Fruit fly (Drosophila melanogaster) whole organism, embryonic: Measurements from ENCODE around the gene HP1b.

ENCODE experiments used
- Antp ChIP-seq: fragments of 200-800 bp; sonication (Bioruptor generic); optimal IDR thresholded peaks from 3 replicates; lab custom pipeline; 2016; ENCODE audit warnings: missing biosample characterization, missing genetic modification characterization
- CG10267 ChIP-seq: fragments of 200-800 bp; sonication (Bioruptor generic); optimal IDR thresholded peaks from 2 replicates; lab custom pipeline; 2018; ENCODE audit warnings: missing biosample characterization, mild to moderate bottlenecking, missing genetic modification characterization, moderate library complexity
- CG10543 ChIP-seq: fragments of 200-800 bp; sonication (Bioruptor generic); optimal IDR thresholded peaks from 3 replicates; lab custom pipeline; 2017; ENCODE audit warnings: missing biosample characterization, mild to moderate bottlenecking, missing genetic modification characterization, moderate library complexity
- CG11398 ChIP-seq: fragments of 200-800 bp; sonication (Bioruptor generic); optimal IDR thresholded peaks from 2 replicates; lab custom pipeline; 2016; ENCODE audit warnings: missing biosample characterization, missing genetic modification characterization
- CG11723 ChIP-seq: fragments of 200-800 bp; sonication (Bioruptor generic); optimal IDR thresholded peaks from 2 replicates; lab custom pipeline; 2017; ENCODE audit warnings: missing biosample characterization, mild to moderate bottlenecking, missing genetic modification characterization
- CG12155 ChIP-seq: fragments of 200-800 bp; sonication (Bioruptor generic); optimal IDR thresholded peaks from 3 replicates; lab custom pipeline; 2016; ENCODE audit warnings: missing biosample characterization, missing genetic modification characterization
- CG12659 ChIP-seq: fragments of 200-800 bp; sonication (Bioruptor generic); optimal IDR thresholded peaks from 3 replicates; lab custom pipeline; 2017; ENCODE audit warnings: mild to moderate bottlenecking, missing biosample characterization, missing genetic modification reagents, missing genetic modification characterization
- CG15011 ChIP-seq: fragments of 200-800 bp; sonication (Bioruptor generic); optimal IDR thresholded peaks from 3 replicates; lab custom pipeline; 2018; ENCODE audit warnings: missing biosample characterization, mild to moderate bottlenecking, missing genetic modification characterization
- CG17385 ChIP-seq: fragments of 200-800 bp; sonication (Bioruptor generic); optimal IDR thresholded peaks from 3 replicates; lab custom pipeline; 2018; ENCODE audit warnings: missing biosample characterization, mild to moderate bottlenecking, missing genetic modification characterization
- CG2120 ChIP-seq: fragments of 200-800 bp; sonication (Bioruptor generic); optimal IDR thresholded peaks from 3 replicates; lab custom pipeline; 2016; ENCODE audit warnings: missing biosample characterization, missing genetic modification characterization
- CG2875 ChIP-seq: fragments of 200-800 bp; sonication (Bioruptor generic); optimal IDR thresholded peaks from 2 replicates; lab custom pipeline; 2017; ENCODE audit warnings: missing biosample characterization, mild to moderate bottlenecking, missing genetic modification characterization, missing genetic modification reagents
- CG3163 ChIP-seq: fragments of 200-800 bp; sonication (Bioruptor generic); optimal IDR thresholded peaks from 3 replicates; lab custom pipeline; 2016; ENCODE audit warnings: missing biosample characterization, missing genetic modification characterization
- CG3995 ChIP-seq: fragments of 200-800 bp; sonication (Bioruptor generic); optimal IDR thresholded peaks from 3 replicates; lab custom pipeline; 2016; ENCODE audit warnings: missing biosample characterization, missing genetic modification characterization
- CG6683 ChIP-seq: fragments of 200-800 bp; sonication (Bioruptor generic); optimal IDR thresholded peaks from 2 replicates; lab custom pipeline; 2017; ENCODE audit warnings: missing biosample characterization, mild to moderate bottlenecking, missing genetic modification characterization, missing genetic modification reagents
- CG7357 ChIP-seq: fragments of 200-800 bp; sonication (Bioruptor generic); IDR thresholded peaks from 3 replicates; pipeline ENCODE4 v1.3.6; 2022; ENCODE audit warnings: missing biosample characterization, missing genetic modification characterization
- CG7839 ChIP-seq: fragments of 200-800 bp; sonication (Bioruptor generic); optimal IDR thresholded peaks from 3 replicates; lab custom pipeline; 2018; ENCODE audit warnings: missing biosample characterization, mild to moderate bottlenecking, missing genetic modification characterization, moderate library complexity
- CG7963 ChIP-seq: fragments of 200-800 bp; sonication (Bioruptor generic); IDR thresholded peaks from 3 replicates; pipeline ENCODE4 v1.3.6; 2022; ENCODE audit warnings: missing biosample characterization, missing genetic modification characterization; ENCODE audit not compliant: partially characterized antibody
- CG9817 ChIP-seq: fragments of 200-800 bp; sonication (Bioruptor generic); optimal IDR thresholded peaks from 2 replicates; lab custom pipeline; 2018; ENCODE audit warnings: missing biosample characterization, mild to moderate bottlenecking, missing genetic modification characterization, moderate library complexity
- CkIIα-i1 ChIP-seq: fragments of 200-800 bp; sonication (Bioruptor generic); IDR thresholded peaks from 2 replicates; pipeline ENCODE4 v1.3.6; 2022; ENCODE audit warnings: missing biosample characterization, missing genetic modification characterization
- D ChIP-seq, 2 experiments: fragments of 200-800 bp in 1 of 2; fragments of >200 bp in 1 of 2; sonication (Bioruptor generic) in 1 of 2; optimal IDR thresholded peaks; 2 replicates in 1 of 2; 3 replicates in 1 of 2; lab custom pipeline; 2017; ENCODE audit warnings: mild to moderate bottlenecking in 1 of 2, missing biosample characterization in 1 of 2, missing genetic modification characterization in 1 of 2, missing genetic modification reagents in 1 of 2
- Dad ChIP-seq: fragments of 200-800 bp; sonication (Bioruptor generic); optimal IDR thresholded peaks from 3 replicates; lab custom pipeline; 2016; ENCODE audit warnings: missing biosample characterization, missing genetic modification characterization
- Dfd ChIP-seq, 2 experiments: fragments of >200 bp; optimal IDR thresholded peaks; 2 replicates each; lab custom pipeline; 2017; ENCODE audit warnings: missing biosample characterization in 2 of 2, missing genetic modification characterization in 2 of 2
- Drgx ChIP-seq: fragments of 200-800 bp; sonication (Bioruptor generic); IDR thresholded peaks from 2 replicates; pipeline ENCODE4 v1.3.6; 2022; ENCODE audit warnings: missing biosample characterization, missing genetic modification characterization
- Eip74EF ChIP-seq, 2 experiments: fragments of 200-800 bp in 1 of 2; fragments of >200 bp in 1 of 2; sonication (Bioruptor generic) in 1 of 2; optimal IDR thresholded peaks; 2 replicates each; lab custom pipeline; 2017 to 2019; ENCODE audit warnings: missing biosample characterization in 2 of 2, missing genetic modification characterization in 2 of 2, mild to moderate bottlenecking in 1 of 2, moderate library complexity in 1 of 2
- Lhr ChIP-seq: fragments of 200-800 bp; sonication (Bioruptor generic); optimal IDR thresholded peaks from 3 replicates; lab custom pipeline; 2017; ENCODE audit warnings: mild to moderate bottlenecking, missing biosample characterization, missing genetic modification reagents, missing genetic modification characterization
- MESR4 ChIP-seq: fragments of 200-800 bp; sonication (Bioruptor generic); optimal IDR thresholded peaks from 2 replicates; lab custom pipeline; 2018; ENCODE audit warnings: missing biosample characterization, mild to moderate bottlenecking, missing genetic modification characterization, moderate library complexity
- Meics ChIP-seq: fragments of 200-800 bp; sonication (Bioruptor generic); optimal IDR thresholded peaks from 2 replicates; lab custom pipeline; 2017; ENCODE audit warnings: missing biosample characterization, mild to moderate bottlenecking, missing genetic modification characterization
- Mes4 ChIP-seq: fragments of 200-800 bp; sonication (Bioruptor generic); optimal IDR thresholded peaks from 2 replicates; lab custom pipeline; 2016; ENCODE audit warnings: missing biosample characterization, missing genetic modification characterization
- Oaz ChIP-seq: fragments of 200-800 bp; sonication (Bioruptor generic); IDR thresholded peaks from 2 replicates; pipeline ENCODE4 v1.3.6; 2022; ENCODE audit warnings: missing biosample characterization, missing genetic modification characterization
- Trl ChIP-seq, 3 experiments: fragments of >200 bp in 2 of 3; fragments of 200-800 bp in 1 of 3; sonication (Bioruptor generic) in 1 of 3; optimal IDR thresholded peaks; 2 replicates in 1 of 3; 3 replicates in 2 of 3; lab custom pipeline; 2016 to 2017; ENCODE audit warnings: missing biosample characterization in 1 of 3, missing genetic modification characterization in 1 of 3
- Usf ChIP-seq: fragments of 200-800 bp; sonication (Bioruptor generic); optimal IDR thresholded peaks from 2 replicates; lab custom pipeline; 2017; ENCODE audit warnings: missing genotype, missing biosample characterization, missing genetic modification characterization
- bab2 ChIP-seq: fragments of 200-800 bp; sonication (Bioruptor generic); optimal IDR thresholded peaks from 2 replicates; lab custom pipeline; 2016; ENCODE audit warnings: missing biosample characterization, missing genetic modification characterization
- bcd ChIP-seq: fragments of 200-800 bp; sonication (Bioruptor generic); optimal IDR thresholded peaks from 2 replicates; lab custom pipeline; 2017; ENCODE audit warnings: missing biosample characterization, mild to moderate bottlenecking, missing genetic modification characterization
- btn ChIP-seq: fragments of 200-800 bp; sonication (Bioruptor generic); optimal IDR thresholded peaks from 2 replicates; lab custom pipeline; 2016; ENCODE audit warnings: missing biosample characterization, missing genetic modification characterization
- fu2 ChIP-seq: fragments of 200-800 bp; sonication (Bioruptor generic); optimal IDR thresholded peaks from 2 replicates; lab custom pipeline; 2016; ENCODE audit warnings: missing biosample characterization, missing genetic modification characterization
- gcm2 ChIP-seq: fragments of 200-800 bp; sonication (Bioruptor generic); optimal IDR thresholded peaks from 2 replicates; lab custom pipeline; 2016; ENCODE audit warnings: missing biosample characterization, missing genetic modification characterization
- jigr1 ChIP-seq: fragments of 200-800 bp; sonication (Bioruptor generic); IDR thresholded peaks from 3 replicates; pipeline ENCODE4 v1.3.6; 2022; ENCODE audit warnings: missing biosample characterization, missing genetic modification characterization
- lov ChIP-seq, 2 experiments: fragments of 200-800 bp in 1 of 2; fragments of >200 bp in 1 of 2; sonication (Bioruptor generic) in 1 of 2; IDR thresholded peaks in 1 of 2; optimal IDR thresholded peaks in 1 of 2; 2 replicates in 1 of 2; 3 replicates in 1 of 2; pipeline versions ENCODE4 v1.3.6 to Lab custom; 2017 to 2022; ENCODE audit warnings: missing biosample characterization in 1 of 2, missing genetic modification characterization in 1 of 2
- nom ChIP-seq: fragments of 200-800 bp; sonication (Bioruptor generic); optimal IDR thresholded peaks from 2 replicates; lab custom pipeline; 2017; ENCODE audit warnings: missing biosample characterization, missing genetic modification characterization, mild to moderate bottlenecking, moderate library complexity, missing genetic modification reagents
- odd ChIP-seq: fragments of 200-800 bp; sonication (Bioruptor generic); optimal IDR thresholded peaks from 2 replicates; lab custom pipeline; 2017; ENCODE audit warnings: missing biosample characterization, mild to moderate bottlenecking, missing genetic modification characterization
- pan ChIP-seq, 4 experiments: fragments of >200 bp in 3 of 4; fragments of 200-800 bp in 1 of 4; sonication (Bioruptor generic) in 1 of 4; optimal IDR thresholded peaks in 3 of 4; IDR thresholded peaks in 1 of 4; 2 replicates each; pipeline versions ENCODE4 v1.3.6 to Lab custom; 2017 to 2022; ENCODE audit warnings: missing biosample characterization in 2 of 4, missing genetic modification characterization in 2 of 4, mixed read lengths in 1 of 4
- repo ChIP-seq: fragments of 200-800 bp; sonication (Bioruptor generic); optimal IDR thresholded peaks from 2 replicates; lab custom pipeline; 2016; ENCODE audit warnings: missing biosample characterization, missing genetic modification characterization
- shn ChIP-seq: fragments of 200-800 bp; sonication (Bioruptor generic); optimal IDR thresholded peaks from 3 replicates; lab custom pipeline; 2016; ENCODE audit warnings: missing biosample characterization, missing genetic modification characterization
- sna ChIP-seq: fragments of 200-800 bp; sonication (Bioruptor generic); IDR thresholded peaks from 2 replicates; pipeline ENCODE4 v1.3.6; 2022; ENCODE audit warnings: missing biosample characterization, missing genetic modification characterization; ENCODE audit not compliant: partially characterized antibody
- sqz ChIP-seq: fragments of 200-800 bp; sonication (Bioruptor generic); optimal IDR thresholded peaks from 3 replicates; lab custom pipeline; 2018; ENCODE audit warnings: missing biosample characterization, mild to moderate bottlenecking, missing genetic modification characterization
- sr ChIP-seq: fragments of 200-800 bp; sonication (Bioruptor generic); IDR thresholded peaks from 3 replicates; pipeline ENCODE4 v1.3.6; 2022; ENCODE audit warnings: missing biosample characterization, missing genetic modification characterization
- ssp ChIP-seq: fragments of 200-800 bp; sonication (Bioruptor generic); IDR thresholded peaks from 2 replicates; pipeline ENCODE4 v1.3.6; 2022; ENCODE audit warnings: missing biosample characterization, missing genetic modification characterization
- usp ChIP-seq: fragments of >200 bp; optimal IDR thresholded peaks from 2 replicates; lab custom pipeline; 2017; ENCODE audit warnings: missing biosample characterization, missing genetic modification characterization

HP1b gene

DNA sequence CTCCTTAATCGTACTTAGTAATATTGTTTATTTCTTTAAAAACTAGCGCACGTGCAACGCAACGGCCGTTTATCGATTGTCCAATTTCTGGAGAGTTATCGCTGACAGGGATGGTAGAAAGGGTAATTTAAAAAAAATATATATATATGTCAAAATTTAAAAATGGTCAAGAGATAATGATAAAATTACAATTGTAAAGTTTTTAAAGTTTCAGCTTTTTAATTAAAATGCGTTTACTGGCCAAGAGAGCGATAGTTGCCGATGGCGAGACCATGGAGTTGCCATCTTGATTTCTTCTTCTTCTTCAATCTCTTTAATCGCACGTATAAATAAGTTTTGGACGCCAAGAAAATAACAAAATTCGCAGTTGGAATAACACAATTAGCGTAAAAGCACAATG, at the start of gene HP1b, which contains the start of gene CG7246 (continued):
- TF ChIP-seq CG2875, result no peak
- TF ChIP-seq CG3995 (GFP tag; lab: Kevin White, UChicago), result no peak
- peak; percentile 8; the same call in 1 of the 2 replicates for TF ChIP-seq Oaz
- TF ChIP-seq Usf (GFP tag; lab: Kevin White, UChicago), result no peak
- peak; percentile 45 for TF ChIP-seq bab2 (GFP tag; lab: Kevin White, UChicago)
- TF ChIP-seq jigr1 (GFP tag; lab: Robert Waterston, UW), result no peak
- TF ChIP-seq repo (GFP tag; lab: Kevin White, UChicago), result no peak
- TF ChIP-seq CG12659 (GFP tag; lab: Kevin White, UChicago), result peak; percentile 69
- TF ChIP-seq CG2120 (GFP tag; lab: Kevin White, UChicago), result peak; percentile 81
- TF ChIP-seq Dad (GFP tag; lab: Kevin White, UChicago), result peak; percentile 10
- TF ChIP-seq nom (GFP tag; lab: Kevin White, UChicago), result peak; percentile 41
- peak; percentile 64 for TF ChIP-seq Drgx (GFP tag; lab: Robert Waterston, UW)
- peak; percentile 25 for TF ChIP-seq MESR4 (GFP tag; lab: Kevin White, UChicago)
- peak; percentile 11; the same call in 1 of the 3 replicates for TF ChIP-seq CG7357 (GFP tag; lab: Robert Waterston, UW)
- no peak for TF ChIP-seq btn (GFP tag; lab: Kevin White, UChicago)
- TF ChIP-seq ssp (GFP tag; lab: Robert Waterston, UW), result peak; percentile 64
- TF ChIP-seq bcd, result peak; percentile 65
- no peak for TF ChIP-seq lov (optimal IDR thresholded peaks at IDR 0.05; lab: Kevin White, UChicago)
- TF ChIP-seq lov (GFP tag; IDR thresholded peaks at IDR 0.05; lab: Robert Waterston, UW), result no peak
- TF ChIP-seq gcm2 (GFP tag; lab: Kevin White, UChicago), result no peak
- no peak for TF ChIP-seq Mes4 (GFP tag; lab: Kevin White, UChicago)
- no peak for TF ChIP-seq Dfd (GFP tag; optimal IDR thresholded peaks at IDR 0.05; lab: Kevin White, UChicago)
- peak; percentile 64 for TF ChIP-seq CG9817 (tag; lab: Kevin White, UChicago)
- TF ChIP-seq fu2 (GFP tag; lab: Kevin White, UChicago), result peak; percentile 33
- peak; percentile 26 for TF ChIP-seq sqz (GFP tag; lab: Kevin White, UChicago)
- peak; percentile 69 for TF ChIP-seq CG7839 (tag; lab: Kevin White, UChicago)
- no peak for TF ChIP-seq pan (optimal IDR thresholded peaks at IDR 0.05; lab: Kevin White, UChicago)
- peak in 1 of 2 experiments; percentile 80 for TF ChIP-seq pan (GFP tag; optimal IDR thresholded peaks at IDR 0.05 in 1 of 2, IDR thresholded peaks at IDR 0.05 in 1 of 2)
- peak; percentile 95 for TF ChIP-seq CG17385 (GFP tag; lab: Kevin White, UChicago)
- TF ChIP-seq sr (GFP tag; lab: Robert Waterston, UW), result no peak
- peak; percentile 13 for TF ChIP-seq CG11723
- TF ChIP-seq D (optimal IDR thresholded peaks at IDR 0.05; lab: Kevin White, UChicago), result no peak
- peak; percentile 36 for TF ChIP-seq D (GFP tag; optimal IDR thresholded peaks at IDR 0.05; lab: Kevin White, UChicago)
- TF ChIP-seq Lhr (GFP tag; lab: Kevin White, UChicago), result no peak
- peak; percentile 34; the same call in 1 of the 3 replicates for TF ChIP-seq CG7963 (GFP tag; lab: Robert Waterston, UW)
- no peak for TF ChIP-seq usp
- peak; percentile 62 for TF ChIP-seq CG10543 (GFP tag; lab: Kevin White, UChicago)
- peak; percentile 2 for TF ChIP-seq CG11398 (GFP tag; lab: Kevin White, UChicago)
- no peak for TF ChIP-seq CG3163 (GFP tag; lab: Kevin White, UChicago)
- no peak for TF ChIP-seq CG15011
- TF ChIP-seq sna (GFP tag; lab: Robert Waterston, UW), result peak; percentile 83
- no peak for TF ChIP-seq Eip74EF (GFP tag; optimal IDR thresholded peaks at IDR 0.05; lab: Kevin White, UChicago)
- peak; percentile 61 for TF ChIP-seq CG10267
- TF ChIP-seq shn, result no peak
- TF ChIP-seq CG12155, result peak; percentile 70
- peak; percentile 27 for TF ChIP-seq CG6683 (GFP tag; lab: Kevin White, UChicago)
- TF ChIP-seq odd, result peak; percentile 16
- TF ChIP-seq CkIIα-i1 (GFP tag; lab: Robert Waterston, UW), result no peak
- peak; percentile 65 for TF ChIP-seq Meics (GFP tag; lab: Kevin White, UChicago)
- no peak for TF ChIP-seq Trl (optimal IDR thresholded peaks at IDR 0.05; lab: Kevin White, UChicago)
- TF ChIP-seq Trl (GFP tag; optimal IDR thresholded peaks at IDR 0.05; lab: Kevin White, UChicago), result peak; percentile 38
- TF ChIP-seq Antp (GFP tag; lab: Kevin White, UChicago), result peak; percentile 51
